Worm (Caenorhabditis elegans) whole organism, late embryonic: ENCODE data around the gene C09G5.13.

Experiments
- K09A11.1 ChIP-seq: sonication (generic microtip); optimal IDR thresholded peaks from 2 replicates; lab custom pipeline; 2017; ENCODE audit warnings: antibody characterized with exemption, mild to moderate bottlenecking, missing genetic modification characterization, missing compliant biosample characterization; ENCODE audit not compliant: insufficient read depth
- ama-1 ChIP-seq: fragments of 150-350 bp; optimal IDR thresholded peaks from 2 replicates; lab custom pipeline; 2014
- ets-4 ChIP-seq: sonication (generic microtip); optimal IDR thresholded peaks from 2 replicates; lab custom pipeline; 2016; ENCODE audit warnings: missing genetic modification characterization, missing compliant biosample characterization
- madf-2 ChIP-seq: sonication (generic microtip); optimal IDR thresholded peaks from 2 replicates; lab custom pipeline; 2017; ENCODE audit warnings: missing genetic modification characterization, missing compliant biosample characterization
- nfya-1 ChIP-seq: sonication (generic microtip); optimal IDR thresholded peaks from 2 replicates; lab custom pipeline; 2017; ENCODE audit warnings: missing genetic modification characterization, mild to moderate bottlenecking, missing compliant biosample characterization, antibody characterized with exemption, moderate library complexity
- nhr-11 ChIP-seq: fragments of 150-350 bp; optimal IDR thresholded peaks from 2 replicates; lab custom pipeline; 2014; ENCODE audit warnings: missing biosample characterization, missing genetic modification characterization
- nhr-232 ChIP-seq: sonication (generic microtip); optimal IDR thresholded peaks from 2 replicates; lab custom pipeline; 2016; ENCODE audit warnings: missing genetic modification characterization, missing compliant biosample characterization
- pag-3 ChIP-seq: sonication (generic microtip); optimal IDR thresholded peaks from 2 replicates; lab custom pipeline; 2016; ENCODE audit warnings: missing compliant biosample characterization, missing genetic modification characterization, borderline replicate concordance
- syd-9 ChIP-seq: sonication (generic microtip); optimal IDR thresholded peaks from 2 replicates; lab custom pipeline; 2016; ENCODE audit warnings: mild to moderate bottlenecking, missing genetic modification characterization, moderate library complexity, missing compliant biosample characterization
- tbx-2 ChIP-seq: sonication (generic microtip); optimal IDR thresholded peaks from 2 replicates; lab custom pipeline; 2016; ENCODE audit warnings: missing genetic modification characterization, missing compliant biosample characterization
- unc-42 ChIP-seq: sonication (generic microtip); optimal IDR thresholded peaks from 2 replicates; lab custom pipeline; 2016; ENCODE audit warnings: missing genotype, missing genetic modification characterization, missing compliant biosample characterization
- unc-55 ChIP-seq: sonication (generic microtip); optimal IDR thresholded peaks from 2 replicates; lab custom pipeline; 2017; ENCODE audit warnings: missing biosample characterization, missing genetic modification reagents, missing genetic modification characterization

- TF ChIP-seq pag-3 (tag; lab: Kevin White, UChicago) = no peak
- TF ChIP-seq nhr-11 (tag; lab: Kevin White, UChicago) = no peak
- TF ChIP-seq nhr-232 (tag; lab: Kevin White, UChicago) = no peak
- TF ChIP-seq ama-1 = no peak
- TF ChIP-seq unc-55 (GFP tag; lab: Kevin White, UChicago) = no peak
- no peak for TF ChIP-seq syd-9 (tag; lab: Kevin White, UChicago)
- no peak for TF ChIP-seq nfya-1
- TF ChIP-seq madf-2 (tag; lab: Kevin White, UChicago) = no peak
- no peak for TF ChIP-seq ets-4
- TF ChIP-seq K09A11.1 (tag; lab: Kevin White, UChicago) = no peak
- TF ChIP-seq unc-42 (tag; lab: Kevin White, UChicago) = no peak
- TF ChIP-seq tbx-2 = no peak
Measured at ce11 chrII:10737059-10737458, 19.8 kb downstream of the C09G5.13 start, which contains the start of gene C52A11.3.
